Fruit fly (Drosophila melanogaster) whole organism, pupa: Measurements from ENCODE around the gene CG14142.
"Not testable (repeated sequence)": the region's sequence is repeated elsewhere in the genome, so short reads cannot be mapped to it uniquely, and the experiment has no call there.

Source experiments
- CG10348 ChIP-seq: fragments of 200-800 bp; sonication (Bioruptor generic); IDR thresholded peaks from 2 replicates; pipeline ENCODE4 v1.3.6; 2022; ENCODE audit warnings: missing biosample characterization, missing genetic modification characterization
- CG12605 ChIP-seq: fragments of 200-800 bp; sonication (Bioruptor generic); IDR thresholded peaks from 2 replicates; pipeline ENCODE4 v1.3.6; 2022; ENCODE audit warnings: missing biosample characterization, missing genetic modification characterization
- CG13204 ChIP-seq: fragments of 200-800 bp; sonication (Bioruptor generic); optimal IDR thresholded peaks from 2 replicates; lab custom pipeline; 2018; ENCODE audit warnings: missing biosample characterization, mild to moderate bottlenecking, missing genetic modification characterization, moderate library complexity
- CG14655 ChIP-seq: fragments of 200-800 bp; sonication (Bioruptor generic); optimal IDR thresholded peaks from 3 replicates; lab custom pipeline; 2017; ENCODE audit warnings: mild to moderate bottlenecking, missing biosample characterization, missing genetic modification reagents, missing genetic modification characterization
- CG15710 ChIP-seq: fragments of 200-800 bp; sonication (Bioruptor generic); optimal IDR thresholded peaks from 2 replicates; lab custom pipeline; 2018; ENCODE audit warnings: missing biosample characterization, mild to moderate bottlenecking, missing genetic modification characterization, moderate library complexity
- CG17806 ChIP-seq: fragments of 200-800 bp; sonication (Bioruptor generic); optimal IDR thresholded peaks from 2 replicates; lab custom pipeline; 2018; ENCODE audit warnings: missing biosample characterization, mild to moderate bottlenecking, missing genetic modification characterization, moderate library complexity
- CG32121 ChIP-seq: fragments of 200-800 bp; sonication (Bioruptor generic); IDR thresholded peaks from 2 replicates; pipeline ENCODE4 v1.3.6; 2022; ENCODE audit warnings: missing biosample characterization, missing genetic modification characterization
- CG34367 ChIP-seq: fragments of 200-800 bp; sonication (Bioruptor generic); optimal IDR thresholded peaks from 2 replicates; lab custom pipeline; 2018; ENCODE audit warnings: missing biosample characterization, mild to moderate bottlenecking, missing genetic modification characterization
- CG4496 ChIP-seq: fragments of 200-800 bp; sonication (Bioruptor generic); IDR thresholded peaks from 3 replicates; pipeline ENCODE4 v1.3.6; 2022; ENCODE audit warnings: missing biosample characterization, missing genetic modification characterization
- CG8159 ChIP-seq: fragments of 200-800 bp; sonication (Bioruptor generic); optimal IDR thresholded peaks from 3 replicates; lab custom pipeline; 2018; ENCODE audit warnings: missing biosample characterization, mild to moderate bottlenecking, missing genetic modification characterization, moderate library complexity
- CG8301 ChIP-seq: fragments of 200-800 bp; sonication (Bioruptor generic); optimal IDR thresholded peaks from 2 replicates; lab custom pipeline; 2018; ENCODE audit warnings: missing biosample characterization, mild to moderate bottlenecking, missing genetic modification characterization
- CG9948 ChIP-seq: fragments of 200-800 bp; sonication (Bioruptor generic); optimal IDR thresholded peaks from 2 replicates; lab custom pipeline; 2018; ENCODE audit warnings: missing biosample characterization, mild to moderate bottlenecking, missing genetic modification characterization, moderate library complexity
- D1 ChIP-seq: fragments of 200-800 bp; sonication (Bioruptor generic); optimal IDR thresholded peaks from 2 replicates; lab custom pipeline; 2018; ENCODE audit warnings: missing biosample characterization, mild to moderate bottlenecking, missing genetic modification characterization, moderate library complexity
- EcR ChIP-seq: fragments of 200-800 bp; sonication (Bioruptor generic); optimal IDR thresholded peaks from 3 replicates; lab custom pipeline; 2019; ENCODE audit warnings: missing biosample characterization, missing genetic modification characterization, mild to moderate bottlenecking, moderate library complexity, missing genetic modification reagents
- Ets98B ChIP-seq: fragments of 200-800 bp; sonication (Bioruptor generic); IDR thresholded peaks from 2 replicates; pipeline ENCODE4 v1.3.6; 2022; ENCODE audit warnings: missing biosample characterization, missing genetic modification characterization
- Pif1A ChIP-seq: fragments of 200-800 bp; sonication (Bioruptor generic); optimal IDR thresholded peaks from 3 replicates; lab custom pipeline; 2016; ENCODE audit warnings: missing biosample characterization, missing genetic modification characterization
- Pif1B ChIP-seq: fragments of 200-800 bp; sonication (Bioruptor generic); optimal IDR thresholded peaks from 3 replicates; lab custom pipeline; 2016; ENCODE audit warnings: missing biosample characterization, missing genetic modification characterization
- Snoo ChIP-seq: fragments of 200-800 bp; sonication (Bioruptor generic); optimal IDR thresholded peaks from 3 replicates; lab custom pipeline; 2017; ENCODE audit warnings: missing biosample characterization, mild to moderate bottlenecking, missing genetic modification characterization, inconsistent platforms
- fd96Ca ChIP-seq: fragments of 200-800 bp; sonication (Bioruptor generic); IDR thresholded peaks from 3 replicates; pipeline ENCODE4 v1.3.6; 2022; ENCODE audit warnings: missing biosample characterization, missing genetic modification characterization
- gl ChIP-seq: fragments of 200-800 bp; sonication (Bioruptor generic); optimal IDR thresholded peaks from 2 replicates; lab custom pipeline; 2018; ENCODE audit warnings: missing biosample characterization, mild to moderate bottlenecking, missing genetic modification characterization
- rn ChIP-seq: fragments of 200-800 bp; sonication (Bioruptor generic); IDR thresholded peaks from 2 replicates; pipeline ENCODE4 v1.3.6; 2022; ENCODE audit warnings: missing biosample characterization, missing genetic modification characterization

CG14142 gene

DNA sequence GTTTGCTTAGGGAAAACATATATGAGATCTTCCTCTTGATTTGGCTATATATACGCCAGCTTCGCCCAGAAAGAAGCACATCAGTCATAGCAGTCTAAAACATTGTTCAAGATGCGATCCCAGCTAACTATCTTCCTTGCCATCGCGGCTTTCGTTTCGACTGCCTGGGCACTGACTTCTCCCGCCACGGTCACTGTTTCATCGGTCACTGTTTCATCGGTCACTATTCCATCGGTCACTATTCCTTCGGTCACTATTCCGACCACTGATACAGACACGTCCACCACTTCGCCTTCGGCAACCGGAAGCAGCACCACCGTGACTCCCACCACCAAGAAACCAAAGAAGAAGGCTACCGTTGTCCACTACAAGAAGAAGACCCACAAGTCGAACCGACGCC, 38.4 kb upstream of the CG14142 start, which contains the start of gene CG14143:
CG14143 (plus strand) TSS at position 102 of the 400 bp plus-strand sequence.
- not testable (repeated sequence) for TF ChIP-seq CG32121; CG34367; CG10348 (GFP tag; lab: Robert Waterston, UW)

DNA sequence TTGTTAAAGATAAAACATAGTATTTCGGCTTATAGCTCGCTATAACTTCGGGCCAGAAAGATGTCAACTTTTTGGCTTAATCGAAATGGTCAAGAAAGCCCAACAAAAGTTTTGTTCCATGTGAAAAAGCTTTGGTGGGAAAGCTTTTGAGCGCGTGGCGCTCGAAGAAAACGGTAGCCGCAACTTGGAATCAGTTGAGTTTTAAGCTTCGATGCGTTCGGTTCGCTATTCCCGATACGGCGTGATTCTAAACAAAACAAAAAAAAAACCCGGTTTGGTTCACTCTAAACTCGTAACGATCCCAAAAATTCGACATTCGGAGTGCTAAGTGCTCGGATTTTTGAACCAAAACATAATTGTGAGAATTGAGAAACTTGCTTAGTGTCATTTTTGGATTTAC, 37.5 kb upstream of the CG14142 start, which contains the start of gene IRSp53:
IRSp53 (plus strand) TSS at position 204 of the 400 bp plus-strand sequence.
- no peak for TF ChIP-seq EcR
- peak; percentile 57 for TF ChIP-seq CG8159 (tag; lab: Kevin White, UChicago)
- peak; percentile 18; the same call in 1 of the 3 replicates for TF ChIP-seq CG4496
- peak; percentile 43; the same call in 1 of the 2 replicates for TF ChIP-seq Ets98B (GFP tag; lab: Robert Waterston, UW)
- TF ChIP-seq CG15710, result no peak
- 0 out of 2 replicates have a peak, but pooled peaks have one; percentile 11 for TF ChIP-seq CG12605 (GFP tag; lab: Robert Waterston, UW)

DNA sequence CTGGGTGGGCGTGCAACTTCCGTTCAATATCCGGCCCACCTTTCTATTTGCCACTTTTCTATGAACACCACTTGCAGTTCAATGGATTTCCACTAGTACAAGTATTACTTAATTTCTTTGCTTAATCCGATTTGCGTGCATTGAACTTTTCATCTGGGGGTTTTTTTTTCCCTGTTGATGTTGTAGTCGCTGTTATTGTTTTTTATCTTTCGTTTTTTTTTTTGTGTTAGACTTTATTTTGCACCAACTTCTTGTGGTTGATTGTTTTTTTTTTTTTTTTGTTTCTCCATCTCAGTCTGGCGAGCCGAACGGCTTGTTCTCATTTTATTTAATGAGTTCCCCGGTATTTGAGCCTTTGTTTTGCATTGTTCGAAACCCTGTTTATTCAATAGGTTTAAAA, 37.0 kb upstream of the CG14142 start:
- no peak for TF ChIP-seq D1
- TF ChIP-seq CG13204 (GFP tag; lab: Kevin White, UChicago), result peak; percentile 63
- peak; percentile 59 for TF ChIP-seq CG34367
- no peak for TF ChIP-seq Ets98B (GFP tag; lab: Robert Waterston, UW)
- TF ChIP-seq CG15710, result peak; percentile 33
- TF ChIP-seq EcR, result peak; percentile 72
- no peak for TF ChIP-seq CG8159 (tag; lab: Kevin White, UChicago)

DNA sequence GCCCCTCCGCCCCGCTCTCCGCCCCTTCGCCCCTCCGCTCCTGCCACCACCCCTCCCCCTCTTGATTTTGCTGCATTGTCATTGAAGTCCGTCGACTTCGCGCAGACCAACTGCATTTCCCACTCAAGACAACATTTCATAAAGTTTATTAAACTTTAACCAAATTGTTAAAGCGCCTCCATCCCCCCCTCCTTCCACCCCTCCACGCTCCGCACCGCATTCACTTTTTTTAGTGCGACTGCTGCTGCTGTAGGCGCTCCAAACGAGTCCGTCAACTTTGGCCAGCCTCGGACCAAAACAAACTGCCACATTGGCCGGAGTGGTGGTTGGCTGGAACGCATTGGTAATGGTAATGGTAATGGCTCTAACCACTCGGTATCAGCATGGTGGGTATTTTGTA, 34.5 kb upstream of the CG14142 start:
- TF ChIP-seq fd96Ca (GFP tag; lab: Robert Waterston, UW) (peak; percentile 65; the same call in 2 of the 3 replicates), CG17806 (tag; lab: Kevin White, UChicago) (no peak), Ets98B (GFP tag; lab: Robert Waterston, UW) (peak; percentile 45; the same call in 1 of the 2 replicates)

DNA sequence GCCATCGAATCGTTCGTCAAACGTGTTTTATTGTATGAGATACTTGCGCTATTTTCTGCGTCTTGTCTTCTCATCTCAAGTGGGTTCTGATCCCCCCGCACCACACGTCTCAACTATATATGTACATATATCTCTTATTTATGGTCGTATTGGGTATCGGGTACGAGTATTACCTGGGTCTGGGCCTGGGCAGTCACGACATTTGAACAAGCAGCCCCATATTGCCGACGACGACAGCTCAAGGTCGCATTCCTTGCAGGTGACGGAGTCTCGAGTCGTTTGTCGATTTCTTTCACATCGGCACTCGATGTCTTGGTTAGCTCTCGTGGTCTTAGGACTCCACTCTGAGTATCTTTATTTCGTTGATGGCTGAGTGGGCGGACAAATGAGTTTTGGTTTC, 28.2 kb upstream of the CG14142 start:
- TF ChIP-seq CG14655 (no peak), Pif1A (GFP tag; lab: Kevin White, UChicago) (no peak), EcR (peak; percentile 31)

DNA sequence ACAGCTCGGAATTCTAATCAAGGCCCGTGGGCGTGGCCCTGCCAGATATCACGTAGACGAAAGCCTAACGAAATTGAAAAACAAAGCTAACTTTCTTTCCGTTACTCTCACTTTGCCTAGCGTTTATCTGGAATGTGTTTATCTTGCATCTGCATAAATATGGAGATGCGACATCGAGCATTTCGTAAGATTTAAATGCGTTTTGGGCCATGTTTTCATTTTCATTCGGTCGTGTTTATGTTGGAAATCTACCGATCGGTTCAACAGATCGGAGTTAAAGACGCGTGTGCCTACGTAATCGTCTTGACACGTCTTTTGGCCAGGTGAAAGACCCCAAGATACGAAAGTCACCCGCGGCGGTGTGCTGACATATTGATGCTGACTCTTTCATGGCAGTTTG, 25.6 kb upstream of the CG14142 start:
- no peak for TF ChIP-seq rn (GFP tag; lab: Robert Waterston, UW)
- no peak for TF ChIP-seq Pif1A (GFP tag; lab: Kevin White, UChicago)
- TF ChIP-seq CG10348 (GFP tag; lab: Robert Waterston, UW), result no peak
- TF ChIP-seq CG12605 (GFP tag; lab: Robert Waterston, UW), result no peak
- TF ChIP-seq CG9948 (tag; lab: Kevin White, UChicago), result no peak
- no peak for TF ChIP-seq CG15710
- no peak for TF ChIP-seq fd96Ca (GFP tag; lab: Robert Waterston, UW)

DNA sequence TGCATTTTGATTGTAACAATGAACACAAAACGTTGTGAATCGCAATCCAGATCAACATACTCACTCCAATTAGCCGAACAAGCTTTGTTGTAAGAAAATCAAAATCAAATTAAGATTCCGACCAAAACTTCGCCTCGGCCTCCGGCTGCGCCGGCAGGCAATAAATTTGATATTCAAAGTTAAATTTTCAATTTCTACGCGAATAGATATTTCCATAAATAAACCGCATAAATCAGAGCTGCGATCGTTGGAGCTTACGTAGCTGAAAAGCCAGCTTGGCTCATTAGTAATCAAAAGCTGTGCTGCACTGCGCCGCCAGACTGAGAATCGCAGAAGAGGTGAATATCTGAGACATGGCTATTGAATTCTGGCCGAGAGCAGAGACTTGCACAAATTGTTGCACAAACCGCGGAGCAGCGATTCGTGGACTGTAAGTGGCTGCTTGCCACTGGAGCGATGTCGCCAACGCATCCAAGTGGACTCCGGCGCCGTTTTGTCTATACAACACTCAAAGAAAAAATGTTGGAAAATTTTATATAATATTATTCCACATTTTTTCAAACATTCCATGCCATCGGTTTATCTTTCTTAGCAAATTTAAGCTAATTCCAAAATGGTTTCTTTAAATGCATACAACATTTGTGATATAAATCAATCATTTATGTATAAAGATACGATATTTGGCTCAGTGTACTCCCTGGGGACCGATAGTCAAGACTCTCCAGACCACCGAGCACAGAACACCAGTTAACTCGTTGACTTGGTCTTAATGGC, 24.6 kb upstream of the CG14142 start:
- peak; percentile 21 for TF ChIP-seq EcR
- TF ChIP-seq CG4496, result peak; percentile 77
- peak; percentile 68 for TF ChIP-seq Ets98B (GFP tag; lab: Robert Waterston, UW)
- TF ChIP-seq fd96Ca (GFP tag; lab: Robert Waterston, UW), result peak; percentile 61; the same call in 1 of the 3 replicates
- no peak for TF ChIP-seq Snoo (tag; lab: Kevin White, UChicago)
- TF ChIP-seq CG12605 (GFP tag; lab: Robert Waterston, UW), result peak; percentile 41
- peak; percentile 54; the same call in 1 of the 2 replicates for TF ChIP-seq CG32121
- TF ChIP-seq CG9948 (tag; lab: Kevin White, UChicago), result peak; percentile 87
- TF ChIP-seq Pif1A (GFP tag; lab: Kevin White, UChicago), result peak; percentile 68
- peak; percentile 85 for TF ChIP-seq CG8301 (tag; lab: Kevin White, UChicago)
- peak; percentile 65 for TF ChIP-seq D1
- peak; percentile 66 for TF ChIP-seq gl (tag; lab: Kevin White, UChicago)
- TF ChIP-seq CG8159 (tag; lab: Kevin White, UChicago), result peak; percentile 88
- TF ChIP-seq CG17806 (tag; lab: Kevin White, UChicago), result peak; percentile 88
- TF ChIP-seq CG34367, result peak; percentile 76
- TF ChIP-seq CG13204 (GFP tag; lab: Kevin White, UChicago), result peak; percentile 59
- TF ChIP-seq rn (GFP tag; lab: Robert Waterston, UW), result no peak; the same call in 1 of the 2 replicates
- peak; percentile 81 for TF ChIP-seq CG15710
- no peak for TF ChIP-seq CG10348 (GFP tag; lab: Robert Waterston, UW)
- peak; percentile 64 for TF ChIP-seq Pif1B (GFP tag; lab: Kevin White, UChicago)
- peak; percentile 87 for TF ChIP-seq CG14655
